Fruit fly (Drosophila melanogaster): ENCODE measurements around the gene CG11563.

dm6 chr3R:31704524-31705215 lies 32.2 kb upstream of the CG11563 start:
- TF ChIP-seq maf-S (GFP tag; optimal IDR thresholded peaks at IDR 0.05) (no peak), Lpt (GFP tag; optimal IDR thresholded peaks at IDR 0.05) (no peak), Hr3 (GFP tag; optimal IDR thresholded peaks at IDR 0.05) (peak; percentile 44), br (optimal IDR thresholded peaks at IDR 0.05) (no peak), unc-4 (GFP tag; IDR thresholded peaks at IDR 0.05; ENCODE audit: partially characterized antibody) (no peak), sima (GFP tag; optimal IDR thresholded peaks at IDR 0.05) (no peak), CG34422 (GFP tag; IDR thresholded peaks at IDR 0.05) (no peak; the same call in 2 of the 3 replicates), psq (GFP tag; optimal IDR thresholded peaks at IDR 0.05) (no peak), pzg (GFP tag; optimal IDR thresholded peaks at IDR 0.05) (no peak), kah (GFP tag; optimal IDR thresholded peaks at IDR 0.05) (no peak), nmo (GFP tag; optimal IDR thresholded peaks at IDR 0.05) (peak; percentile 61)
